Fruit fly (Drosophila melanogaster): ENCODE data around the gene Crtc.
A peak's percentile ranks its signal among the peaks of the same experiment; 100 is the strongest.

Crtc gene

DNA sequence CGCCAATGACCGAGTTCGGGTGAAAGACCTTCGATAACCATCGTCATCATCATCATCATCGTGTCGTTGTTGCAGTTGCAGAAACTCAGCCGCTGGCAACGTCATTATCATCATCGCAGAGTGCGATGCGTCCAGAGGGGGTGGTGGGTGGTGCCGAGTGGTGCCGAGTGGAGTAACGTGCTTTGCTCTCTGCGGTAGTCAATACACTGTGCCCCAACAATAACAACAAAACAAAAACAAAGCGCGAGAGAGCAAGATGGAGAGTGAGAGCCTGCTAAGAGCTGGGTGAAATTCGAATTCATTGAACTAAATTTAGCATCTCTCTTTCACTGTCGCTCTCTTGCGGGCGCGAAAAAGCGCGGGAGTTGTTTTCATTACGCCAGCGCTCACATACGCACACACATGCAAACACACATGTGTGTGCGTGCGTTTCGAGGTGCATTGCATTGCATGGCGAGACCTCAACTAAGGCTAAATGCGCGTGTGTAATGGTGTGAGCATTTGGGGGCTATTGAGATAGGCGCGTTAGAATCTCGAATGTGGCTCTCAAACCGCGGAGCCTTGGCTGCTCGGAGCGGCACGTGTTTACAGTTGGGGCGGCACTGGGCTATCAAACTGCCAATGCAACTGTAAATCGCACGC, 57.0 kb downstream of the Crtc start:
- TF ChIP-seq Dif (GFP tag; optimal IDR thresholded peaks at IDR 0.05; ENCODE audit: partially characterized antibody) (peak; percentile 85), lola (GFP tag; optimal IDR thresholded peaks at IDR 0.05) (peak; percentile 22), dl (GFP tag; optimal IDR thresholded peaks at IDR 0.05; ENCODE audit: insufficient read depth in 1 of 2, partially characterized antibody in 2 of 2) (peak; percentile 66 to 75), Rel (GFP tag; optimal IDR thresholded peaks at IDR 0.05) (no peak), Rel (tag; optimal IDR thresholded peaks at IDR 0.05) (no peak), tai (GFP tag; optimal IDR thresholded peaks at IDR 0.05) (peak; percentile 48), GATAd (GFP tag; optimal IDR thresholded peaks at IDR 0.05) (no peak), dsf (GFP tag; optimal IDR thresholded peaks at IDR 0.05; ENCODE audit: borderline replicate concordance) (no peak), Mio (GFP tag; optimal IDR thresholded peaks at IDR 0.05) (no peak), fru (GFP tag; optimal IDR thresholded peaks at IDR 0.05) (peak; percentile 36), foxo (GFP tag; optimal IDR thresholded peaks at IDR 0.05) (no peak), Abd-B (GFP tag; optimal IDR thresholded peaks at IDR 0.05) (no peak), CG9705 (GFP tag; optimal IDR thresholded peaks at IDR 0.05) (no peak), Sp1 (GFP tag; optimal IDR thresholded peaks at IDR 0.05) (peak; percentile 25), usp (GFP tag; optimal IDR thresholded peaks at IDR 0.05) (no peak), Jra (GFP tag; optimal IDR thresholded peaks at IDR 0.05) (peak; percentile 56), h (GFP tag; optimal IDR thresholded peaks at IDR 0.05) (no peak), CG32264 (GFP tag; optimal IDR thresholded peaks at IDR 0.05) (no peak), dmrt93B (GFP tag; optimal IDR thresholded peaks at IDR 0.05) (no peak), Vsx2 (GFP tag; optimal IDR thresholded peaks at IDR 0.05; ENCODE audit: partially characterized antibody) (no peak), ey (GFP tag; optimal IDR thresholded peaks at IDR 0.05) (no peak), brk (GFP tag; optimal IDR thresholded peaks at IDR 0.05) (no peak), psq (GFP tag; optimal IDR thresholded peaks at IDR 0.05) (no peak), woc (GFP tag; optimal IDR thresholded peaks at IDR 0.05) (no peak), Dfd (GFP tag; optimal IDR thresholded peaks at IDR 0.05) (no peak), pan (optimal IDR thresholded peaks at IDR 0.05) (no peak), CrebA (GFP tag; optimal IDR thresholded peaks at IDR 0.05; ENCODE audit: borderline replicate concordance) (peak; percentile 77), br (GFP tag; optimal IDR thresholded peaks at IDR 0.05) (no peak), Hr78 (GFP tag; optimal IDR thresholded peaks at IDR 0.05) (no peak), rgr (GFP tag; optimal IDR thresholded peaks at IDR 0.05) (no peak), Hr83 (GFP tag; optimal IDR thresholded peaks at IDR 0.05; ENCODE audit: poor library complexity, severe bottlenecking) (peak; percentile 36), Hnf4 (GFP tag; optimal IDR thresholded peaks at IDR 0.05) (no peak), jim (GFP tag; optimal IDR thresholded peaks at IDR 0.05) (peak; percentile 15), sv (GFP tag; optimal IDR thresholded peaks at IDR 0.05) (no peak), HLH106 (tag; optimal IDR thresholded peaks at IDR 0.05) (no peak), N (GFP tag; optimal IDR thresholded peaks at IDR 0.05) (peak; percentile 54), OdsH (GFP tag; optimal IDR thresholded peaks at IDR 0.05) (no peak), Myc (optimal IDR thresholded peaks at IDR 0.05) (peak; percentile 84), sage (GFP tag; optimal IDR thresholded peaks at IDR 0.05) (no peak)

DNA sequence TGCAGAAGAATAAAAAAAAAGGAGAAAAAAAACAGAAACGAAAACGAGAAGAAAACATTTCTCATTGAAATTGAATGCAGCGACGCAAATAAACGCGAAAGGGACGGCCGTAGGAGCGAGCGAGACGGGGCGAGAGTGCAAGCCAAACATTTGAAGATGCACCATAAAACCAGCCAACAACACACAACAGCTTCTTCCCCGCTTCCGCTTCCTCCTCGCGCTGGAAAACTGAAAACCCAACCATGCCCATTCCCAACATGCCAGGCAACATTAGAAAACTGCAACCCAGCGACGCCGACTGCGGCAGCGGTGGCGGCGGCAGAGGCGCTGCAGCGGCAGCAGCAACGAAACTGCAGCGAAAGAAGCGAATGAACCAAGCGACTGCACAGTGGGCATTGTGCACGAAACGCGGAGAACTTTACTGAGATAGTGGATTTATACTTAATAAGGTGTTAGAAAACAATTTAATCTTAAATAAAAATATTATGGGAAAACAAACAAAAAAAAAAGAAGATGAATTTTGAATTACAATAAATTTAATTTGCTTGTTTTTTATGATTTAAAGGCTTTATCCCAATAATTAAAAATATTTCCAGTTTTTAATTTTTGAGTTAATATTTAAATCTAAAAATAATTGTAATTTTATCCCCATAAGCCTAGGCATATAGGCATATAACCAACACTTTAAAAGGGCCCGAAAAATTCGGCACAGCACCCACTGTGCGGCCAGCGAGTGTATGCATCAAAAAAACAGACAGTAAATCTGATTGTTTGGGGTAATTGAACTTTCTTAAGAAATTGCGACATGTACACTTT, 57.9 kb downstream of the Crtc start:
- TF ChIP-seq rgr (GFP tag; optimal IDR thresholded peaks at IDR 0.05) (peak; percentile 82), dsf (GFP tag; optimal IDR thresholded peaks at IDR 0.05; ENCODE audit: borderline replicate concordance) (peak; percentile 34), Sp1 (GFP tag; optimal IDR thresholded peaks at IDR 0.05) (peak; percentile 96), sv (GFP tag; optimal IDR thresholded peaks at IDR 0.05) (peak; percentile 28), Mio (GFP tag; optimal IDR thresholded peaks at IDR 0.05) (peak; percentile 29), Myc (optimal IDR thresholded peaks at IDR 0.05) (no peak), CG9705 (GFP tag; optimal IDR thresholded peaks at IDR 0.05) (peak; percentile 76), sage (GFP tag; optimal IDR thresholded peaks at IDR 0.05) (peak; percentile 74), usp (GFP tag; optimal IDR thresholded peaks at IDR 0.05) (no peak), OdsH (GFP tag; optimal IDR thresholded peaks at IDR 0.05) (peak; percentile 88), HLH106 (tag; optimal IDR thresholded peaks at IDR 0.05) (peak; percentile 93), Hr83 (GFP tag; optimal IDR thresholded peaks at IDR 0.05; ENCODE audit: poor library complexity, severe bottlenecking) (no peak), dl (GFP tag; optimal IDR thresholded peaks at IDR 0.05; ENCODE audit: insufficient read depth in 1 of 2, partially characterized antibody in 2 of 2) (no peak), pan (optimal IDR thresholded peaks at IDR 0.05) (no peak), tai (GFP tag; optimal IDR thresholded peaks at IDR 0.05) (no peak), brk (GFP tag; optimal IDR thresholded peaks at IDR 0.05) (peak; percentile 21), lola (GFP tag; optimal IDR thresholded peaks at IDR 0.05) (no peak), GATAd (GFP tag; optimal IDR thresholded peaks at IDR 0.05) (peak; percentile 28), Abd-B (GFP tag; optimal IDR thresholded peaks at IDR 0.05) (no peak), Hnf4 (GFP tag; optimal IDR thresholded peaks at IDR 0.05) (peak; percentile 53), br (GFP tag; optimal IDR thresholded peaks at IDR 0.05) (peak; percentile 73), CrebA (GFP tag; optimal IDR thresholded peaks at IDR 0.05; ENCODE audit: borderline replicate concordance) (no peak), Vsx2 (GFP tag; optimal IDR thresholded peaks at IDR 0.05; ENCODE audit: partially characterized antibody) (no peak), fru (GFP tag; optimal IDR thresholded peaks at IDR 0.05) (peak; percentile 73), N (GFP tag; optimal IDR thresholded peaks at IDR 0.05) (no peak), psq (GFP tag; optimal IDR thresholded peaks at IDR 0.05) (peak; percentile 89), woc (GFP tag; optimal IDR thresholded peaks at IDR 0.05) (peak; percentile 67), Jra (GFP tag; optimal IDR thresholded peaks at IDR 0.05) (no peak), dmrt93B (GFP tag; optimal IDR thresholded peaks at IDR 0.05) (peak; percentile 93), foxo (GFP tag; optimal IDR thresholded peaks at IDR 0.05) (peak; percentile 50 to 88), Dfd (GFP tag; optimal IDR thresholded peaks at IDR 0.05) (peak; percentile 10), Hr78 (GFP tag; optimal IDR thresholded peaks at IDR 0.05) (no peak), jim (GFP tag; optimal IDR thresholded peaks at IDR 0.05) (no peak), h (GFP tag; optimal IDR thresholded peaks at IDR 0.05) (peak; percentile 86), ey (GFP tag; optimal IDR thresholded peaks at IDR 0.05) (peak; percentile 74), CG32264 (GFP tag; optimal IDR thresholded peaks at IDR 0.05) (no peak), Rel (GFP tag; optimal IDR thresholded peaks at IDR 0.05) (peak; percentile 24), Rel (tag; optimal IDR thresholded peaks at IDR 0.05) (no peak), Dif (GFP tag; optimal IDR thresholded peaks at IDR 0.05; ENCODE audit: partially characterized antibody) (no peak)

All from whole organism, wandering third instar larva.